Worm (Caenorhabditis elegans) whole organism, late embryonic: ENCODE results near the gene Y32G9A.2.

ENCODE experiments used
- F13H6.1 ChIP-seq: sonication (generic microtip); optimal IDR thresholded peaks from 2 replicates; lab custom pipeline; 2016; ENCODE audit warnings: missing genetic modification characterization, missing compliant biosample characterization
- Y22D7AL.16 ChIP-seq: sonication (generic microtip); optimal IDR thresholded peaks from 2 replicates; lab custom pipeline; 2016; ENCODE audit warnings: missing genetic modification characterization, missing compliant biosample characterization
- ets-4 ChIP-seq: sonication (generic microtip); optimal IDR thresholded peaks from 2 replicates; lab custom pipeline; 2016; ENCODE audit warnings: missing genetic modification characterization, missing compliant biosample characterization
- hlh-30 ChIP-seq: sonication (generic microtip); optimal IDR thresholded peaks from 2 replicates; lab custom pipeline; 2017; ENCODE audit warnings: antibody characterized with exemption, missing genetic modification characterization, missing compliant biosample characterization; ENCODE audit not compliant: insufficient read depth
- hlh-6 ChIP-seq: sonication (generic microtip); optimal IDR thresholded peaks from 2 replicates; lab custom pipeline; 2016; ENCODE audit warnings: missing genotype, missing genetic modification characterization, missing compliant biosample characterization
- lim-6 ChIP-seq: sonication (generic microtip); optimal IDR thresholded peaks from 2 replicates; lab custom pipeline; 2016; ENCODE audit warnings: missing genetic modification characterization, missing compliant biosample characterization
- pros-1 ChIP-seq: fragments of 150-350 bp; optimal IDR thresholded peaks from 2 replicates; lab custom pipeline; 2014; ENCODE audit warnings: missing biosample characterization, missing genetic modification reagents, missing genetic modification characterization
- rnt-1 ChIP-seq: sonication (generic microtip); optimal IDR thresholded peaks from 2 replicates; lab custom pipeline; 2016; ENCODE audit warnings: missing genetic modification characterization, missing compliant biosample characterization
- sox-2 ChIP-seq: fragments of 200-800 bp; sonication (Bioruptor generic); IDR thresholded peaks from 2 replicates; pipeline ENCODE4 v1.3.6; 2022; ENCODE audit warnings: missing genetic modification reagents, missing genetic modification characterization, missing compliant biosample characterization
- sox-4 ChIP-seq: sonication (generic microtip); optimal IDR thresholded peaks from 2 replicates; lab custom pipeline; 2017; ENCODE audit warnings: mild to moderate bottlenecking, missing genetic modification characterization, inconsistent platforms, missing compliant biosample characterization

- TF ChIP-seq Y22D7AL.16 (tag; lab: Kevin White, UChicago) (no peak), sox-2 (GFP tag; lab: Robert Waterston, UW) (no peak), rnt-1 (tag; lab: Kevin White, UChicago) (no peak), ets-4 (no peak), F13H6.1 (tag; lab: Kevin White, UChicago) (no peak), sox-4 (no peak), hlh-6 (tag; lab: Kevin White, UChicago) (no peak), lim-6 (tag; lab: Kevin White, UChicago) (no peak), pros-1 (tag; lab: Kevin White, UChicago) (no peak), hlh-30 (tag; lab: Kevin White, UChicago) (no peak)
Measured at ce11 chrV:1927015-1927414, 8.7 kb downstream of the Y32G9A.2 start, which contains the start of gene T06A1.5.
